Worm (Caenorhabditis elegans) whole organism, early embryonic: ENCODE measurements around the gene prde-1.

ENCODE experiments used
- F13C5.2 ChIP-seq: sonication (generic microtip); optimal IDR thresholded peaks from 2 replicates; lab custom pipeline; 2017; ENCODE audit warnings: mild to moderate bottlenecking, missing genetic modification characterization, inconsistent platforms, missing compliant biosample characterization
- aly-1 ChIP-seq: sonication (generic microtip); optimal IDR thresholded peaks from 2 replicates; lab custom pipeline; 2016; ENCODE audit warnings: missing genetic modification characterization, missing compliant biosample characterization
- ama-1 ChIP-seq: fragments of 150-350 bp; optimal IDR thresholded peaks from 2 replicates; lab custom pipeline; 2014
- ceh-13 ChIP-seq: fragments of 200-800 bp; sonication (Bioruptor generic); optimal IDR thresholded peaks from 2 replicates; lab custom pipeline; 2018; ENCODE audit warnings: mild to moderate bottlenecking, missing genetic modification characterization, missing compliant biosample characterization
- ceh-36 ChIP-seq: sonication (generic microtip); optimal IDR thresholded peaks from 2 replicates; lab custom pipeline; 2016; ENCODE audit warnings: missing genetic modification characterization, inconsistent platforms, missing compliant biosample characterization
- flt-1 ChIP-seq: fragments of 200-800 bp; sonication (Bioruptor generic); IDR thresholded peaks from 2 replicates; pipeline ENCODE4 v1.3.6; 2022; ENCODE audit warnings: missing genetic modification characterization, missing compliant biosample characterization
- hmbx-1 ChIP-seq: sonication (generic microtip); optimal IDR thresholded peaks from 2 replicates; lab custom pipeline; 2016; ENCODE audit warnings: mild to moderate bottlenecking, missing genetic modification characterization, missing compliant biosample characterization
- hnd-1 ChIP-seq: sonication (generic microtip); optimal IDR thresholded peaks from 2 replicates; lab custom pipeline; 2016; ENCODE audit warnings: missing genetic modification characterization, missing compliant biosample characterization
- pes-1 ChIP-seq: fragments of 200-800 bp; sonication (Bioruptor generic); IDR thresholded peaks from 2 replicates; pipeline ENCODE4 v1.3.6; 2022; ENCODE audit warnings: missing genetic modification reagents, missing genetic modification characterization, missing compliant biosample characterization
- scrt-1 ChIP-seq: fragments of 200-800 bp; sonication (Bioruptor generic); IDR thresholded peaks from 2 replicates; pipeline ENCODE4 v1.3.6; 2022; ENCODE audit warnings: missing genetic modification characterization, missing compliant biosample characterization
- sea-1 ChIP-seq: fragments of 200-800 bp; sonication (Bioruptor generic); conservative IDR thresholded peaks from 2 replicates; pipeline ENCODE4 v1.3.6; 2022; ENCODE audit warnings: missing genetic modification characterization, missing compliant biosample characterization
- tbx-11 ChIP-seq: fragments of 200-800 bp; sonication (Bioruptor generic); IDR thresholded peaks from 2 replicates; pipeline ENCODE4 v1.3.6; 2022; ENCODE audit warnings: missing genetic modification characterization, missing compliant biosample characterization
- tbx-37 ChIP-seq: fragments of 200-800 bp; sonication (Bioruptor generic); conservative IDR thresholded peaks from 2 replicates; pipeline ENCODE4 v1.3.6; 2022; ENCODE audit warnings: missing genetic modification reagents, missing genetic modification characterization, missing compliant biosample characterization
- tra-4 ChIP-seq: sonication (generic microtip); optimal IDR thresholded peaks from 2 replicates; lab custom pipeline; 2017; ENCODE audit warnings: missing genetic modification characterization, missing compliant biosample characterization

DNA sequence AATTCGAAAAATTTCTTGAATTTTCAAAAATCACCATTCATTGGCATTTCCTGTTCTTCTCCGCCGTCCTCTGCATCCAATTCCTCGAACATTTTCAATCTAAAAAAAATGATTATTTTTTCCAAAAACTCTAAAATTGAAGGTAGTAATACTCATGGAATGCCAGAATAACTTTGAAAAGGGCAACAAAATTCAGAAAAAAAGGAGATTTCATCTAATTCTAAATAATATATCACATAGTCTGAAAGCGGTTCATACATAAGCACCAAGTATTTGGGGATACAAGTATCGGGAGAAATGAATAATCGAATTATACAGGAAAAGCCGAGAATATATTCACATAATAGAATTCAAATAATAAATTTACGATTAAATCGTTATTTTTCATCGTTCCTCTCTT lies 37.3 kb downstream of the prde-1 start, which contains the start of gene mdt-28:
- TF ChIP-seq scrt-1 (GFP tag; lab: Robert Waterston, UW) (no peak), tra-4 (tag; lab: Kevin White, UChicago) (no peak), flt-1 (GFP tag; lab: Robert Waterston, UW) (no peak), ama-1 (lab: Kevin White, UChicago) (no peak), tbx-37 (GFP tag; lab: Robert Waterston, UW) (no peak), hmbx-1 (tag; lab: Kevin White, UChicago) (no peak), ceh-36 (tag; lab: Kevin White, UChicago) (no peak), hnd-1 (tag; lab: Kevin White, UChicago) (no peak), pes-1 (GFP tag; lab: Robert Waterston, UW) (no peak), tbx-11 (GFP tag; lab: Robert Waterston, UW) (no peak), aly-1 (no peak), F13C5.2 (no peak), ceh-13 (GFP tag; lab: Kevin White, UChicago) (no peak), sea-1 (GFP tag; lab: Robert Waterston, UW) (no peak)
